Fruit fly (Drosophila melanogaster) whole organism, embryonic: ENCODE measurements around the gene CG34136.

Experiments used
- Dfd ChIP-seq, 2 experiments: fragments of >200 bp; optimal IDR thresholded peaks; 2 replicates each; lab custom pipeline; 2017; ENCODE audit warnings: missing biosample characterization in 2 of 2, missing genetic modification characterization in 2 of 2
- gt ChIP-seq: fragments of 200-800 bp; sonication (Bioruptor generic); IDR thresholded peaks from 2 replicates; pipeline ENCODE4 v1.3.6; 2022; ENCODE audit warnings: missing biosample characterization, missing genetic modification characterization
- zfh2 ChIP-seq: fragments of 200-800 bp; sonication (Bioruptor generic); optimal IDR thresholded peaks from 2 replicates; lab custom pipeline; 2016; ENCODE audit warnings: missing biosample characterization, missing genetic modification characterization

dm6 chr2L:21148242-21148641 is 51.5 kb downstream of the CG34136 start, which contains the start of gene del:
- no peak for TF ChIP-seq gt (GFP tag; lab: Robert Waterston, UW)
- no peak for TF ChIP-seq zfh2 (GFP tag; lab: Kevin White, UChicago)
- TF ChIP-seq Dfd (GFP tag; optimal IDR thresholded peaks at IDR 0.05; lab: Kevin White, UChicago): no peak
